Worm (Caenorhabditis elegans) whole organism, L3 larva: ENCODE measurements around the gene B0024.3.

Source experiments
- aly-2 ChIP-seq: fragments of 150-350 bp; optimal IDR thresholded peaks from 2 replicates; lab custom pipeline; 2014; ENCODE audit warnings: missing biosample characterization, missing genetic modification characterization
- lin-39 ChIP-seq: fragments of 150-350 bp; optimal IDR thresholded peaks from 2 replicates; lab custom pipeline; 2018; ENCODE audit warnings: missing biosample characterization, missing genetic modification reagents, missing genetic modification characterization
- nhr-25 ChIP-seq: sonication (generic microtip); optimal IDR thresholded peaks from 2 replicates; lab custom pipeline; 2017; ENCODE audit warnings: missing biosample characterization, missing genetic modification characterization
- snpc-4 ChIP-seq: fragments of 150-350 bp; optimal IDR thresholded peaks from 2 replicates; lab custom pipeline; 2014; ENCODE audit warnings: missing biosample characterization, missing genetic modification characterization
- ztf-11 ChIP-seq: fragments of 150-350 bp; optimal IDR thresholded peaks from 2 replicates; lab custom pipeline; 2014; ENCODE audit warnings: missing biosample characterization, missing genetic modification characterization

DNA sequence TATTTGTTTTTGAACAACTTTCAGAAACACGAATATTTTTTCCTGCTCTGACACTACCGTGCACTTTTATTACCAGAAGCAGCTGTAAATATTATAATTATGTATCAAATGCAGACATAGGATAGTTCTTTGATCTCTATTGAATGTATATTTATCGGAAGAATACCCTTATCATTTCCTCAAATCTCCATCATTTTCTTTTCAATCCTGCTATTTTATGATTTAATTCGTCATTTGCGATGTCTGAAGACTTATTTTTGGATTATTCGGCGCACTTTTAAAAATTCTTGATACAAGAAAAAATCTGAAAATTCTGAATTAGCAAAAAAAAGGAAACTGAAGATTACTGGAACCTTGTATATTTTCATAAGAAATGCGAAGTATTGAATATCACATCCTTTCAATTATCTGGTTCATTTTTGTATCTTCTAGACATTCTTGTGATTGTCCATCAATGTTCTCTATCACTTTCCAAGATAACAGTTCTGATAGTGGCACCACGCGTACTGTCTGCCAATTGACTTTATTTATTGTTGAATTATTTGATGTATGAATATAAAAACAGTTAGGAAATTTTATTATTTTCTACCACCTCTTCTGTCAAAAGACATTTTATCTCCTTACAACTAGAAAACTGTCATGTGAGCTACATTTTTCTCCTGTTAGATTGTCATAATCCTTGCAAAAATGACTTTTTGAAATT, 43.2 kb upstream of the B0024.3 start:
- TF ChIP-seq nhr-25 (tag; lab: Kevin White, UChicago) = no peak
- no peak for TF ChIP-seq aly-2 (tag; lab: Kevin White, UChicago)
- no peak for TF ChIP-seq lin-39 (tag; lab: Kevin White, UChicago)
- TF ChIP-seq snpc-4 (tag; lab: Kevin White, UChicago) = no peak
- no peak for TF ChIP-seq ztf-11 (tag; lab: Kevin White, UChicago)
